Worm (Caenorhabditis elegans): ENCODE results near the gene hse-5.

The hse-5 gene

ce11 chrIII:4362332-4362731, 17.2 kb downstream of the hse-5 start (continued):
- no peak for TF ChIP-seq dpl-1 (GFP tag; optimal IDR thresholded peaks at IDR 0.05)
- TF ChIP-seq snpc-1.2 (GFP tag; IDR thresholded peaks at IDR 0.05) = 0 out of 2 replicates have a peak, but pooled peaks have one; percentile 25
- no peak for TF ChIP-seq nhr-237 (tag; optimal IDR thresholded peaks at IDR 0.05)
- no peak for TF ChIP-seq sdz-12 (GFP tag; optimal IDR thresholded peaks at IDR 0.05)
- no peak for TF ChIP-seq mxl-3 (GFP tag; optimal IDR thresholded peaks at IDR 0.05)
- TF ChIP-seq ztf-7 (tag; optimal IDR thresholded peaks at IDR 0.05) = no peak

ce11 chrIII:4364974-4365373, 19.8 kb downstream of the hse-5 start, which contains the start of gene ckb-1:
Gene ckb-1, plus strand, starts transcription at chrIII:4365274.
- TF ChIP-seq zfp-3 (GFP tag; conservative IDR thresholded peaks at IDR 0.05) = no peak
- peak in 1 of 2 experiments; percentile 7 for TF ChIP-seq lsy-2 (tag; optimal IDR thresholded peaks at IDR 0.05)
- TF ChIP-seq mes-2 (tag; optimal IDR thresholded peaks at IDR 0.05; ENCODE audit: poor library complexity, severe bottlenecking) = peak; percentile 8
- TF ChIP-seq dve-1 (tag; optimal IDR thresholded peaks at IDR 0.05; ENCODE audit: insufficient read depth) = peak; percentile 15
- peak; percentile 39; the same call in 1 of the 2 replicates for TF ChIP-seq lin-38 (GFP tag; IDR thresholded peaks at IDR 0.05)

ce11 chrIII:4367649-4368048, 22.5 kb downstream of the hse-5 start, which contains the start of gene ckb-2:
Gene ckb-2, plus strand, starts transcription at chrIII:4367949.
- TF ChIP-seq dmd-6 (GFP tag; IDR thresholded peaks at IDR 0.05) = no peak
- no peak for TF ChIP-seq zag-1 (tag; optimal IDR thresholded peaks at IDR 0.05)
- no peak for TF ChIP-seq nhr-10 (tag; optimal IDR thresholded peaks at IDR 0.05)
- TF ChIP-seq nhr-111 (GFP tag; optimal IDR thresholded peaks at IDR 0.05) = no peak
- no peak for TF ChIP-seq ces-1 (GFP tag; optimal IDR thresholded peaks at IDR 0.05)
- TF ChIP-seq tag-97 (GFP tag; IDR thresholded peaks at IDR 0.05) = no peak
- no peak for TF ChIP-seq zfp-2 (tag; optimal IDR thresholded peaks at IDR 0.05)
- no peak for TF ChIP-seq snpc-4 (tag; optimal IDR thresholded peaks at IDR 0.05)
- TF ChIP-seq daf-12 (tag; optimal IDR thresholded peaks at IDR 0.05) = no peak
- TF ChIP-seq R02D3.7 (tag; optimal IDR thresholded peaks at IDR 0.05) = no peak
- no peak for TF ChIP-seq jun-1 (tag; optimal IDR thresholded peaks at IDR 0.05)
- TF ChIP-seq ztf-11 (tag; optimal IDR thresholded peaks at IDR 0.05) = no peak
- TF ChIP-seq lin-39 (tag; optimal IDR thresholded peaks at IDR 0.05) = no peak
- TF ChIP-seq dmd-8 (GFP tag; IDR thresholded peaks at IDR 0.05) = no peak
- TF ChIP-seq T26A8.4 (GFP tag; IDR thresholded peaks at IDR 0.05) = no peak
- TF ChIP-seq madf-5 (GFP tag; IDR thresholded peaks at IDR 0.05) = no peak

DNA sequence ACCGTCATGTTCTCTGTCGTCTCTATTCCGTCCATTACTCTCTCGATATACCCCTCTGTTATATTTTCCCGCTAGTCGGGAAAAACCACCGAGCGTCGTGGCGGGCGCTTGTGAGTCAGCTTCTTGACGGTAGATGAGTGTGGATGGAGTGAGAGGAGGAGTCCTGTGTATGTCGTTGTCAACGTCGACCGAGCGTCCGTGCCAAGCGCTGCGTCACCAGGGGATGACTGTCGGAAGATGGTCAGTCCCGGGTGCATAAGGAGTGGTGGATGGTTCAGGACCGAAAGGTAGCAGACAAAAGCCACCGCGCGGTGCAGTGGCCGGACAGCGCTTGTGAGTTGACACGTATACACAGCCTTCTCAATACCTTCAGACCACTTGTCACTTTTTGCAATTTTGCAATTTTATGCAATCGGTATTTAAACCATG, 24.3 kb downstream of the hse-5 start:
- TF ChIP-seq lin-1 (GFP tag; IDR thresholded peaks at IDR 0.05) (0 out of 2 replicates have a peak, but pooled peaks have one; percentile 43), mxl-3 (GFP tag; optimal IDR thresholded peaks at IDR 0.05) (peak; percentile 41), madf-9 (GFP tag; conservative IDR thresholded peaks at IDR 0.05) (peak; percentile 78), D1046.2 (GFP tag; IDR thresholded peaks at IDR 0.05) (peak; percentile 52; the same call in 1 of the 2 replicates), rbr-2 (tag; optimal IDR thresholded peaks at IDR 0.05) (peak; percentile 74), arid-1 (GFP tag; conservative IDR thresholded peaks at IDR 0.05) (peak; percentile 45; the same call in 1 of the 2 replicates), dmd-8 (GFP tag; IDR thresholded peaks at IDR 0.05) (peak; percentile 78; the same call in 1 of the 2 replicates), tra-1 (GFP tag; IDR thresholded peaks at IDR 0.05) (peak; percentile 65), dmd-6 (GFP tag; IDR thresholded peaks at IDR 0.05) (peak; percentile 85), nhr-41 (GFP tag; IDR thresholded peaks at IDR 0.05) (peak; percentile 53; the same call in 1 of the 2 replicates), ZK337.2 (GFP tag; IDR thresholded peaks at IDR 0.05) (peak; percentile 64; the same call in 1 of the 2 replicates), hlh-30 (tag; optimal IDR thresholded peaks at IDR 0.05; ENCODE audit: insufficient read depth) (peak; percentile 44), spr-3 (GFP tag; optimal IDR thresholded peaks at IDR 0.05) (peak; percentile 51), vab-7 (GFP tag; IDR thresholded peaks at IDR 0.05) (peak; percentile 58; the same call in 1 of the 2 replicates), T26A8.4 (GFP tag; IDR thresholded peaks at IDR 0.05) (peak; percentile 84), dmd-9 (GFP tag; IDR thresholded peaks at IDR 0.05) (peak; percentile 39; the same call in 1 of the 2 replicates), nhr-102 (tag; optimal IDR thresholded peaks at IDR 0.05) (peak; percentile 71), lir-3 (tag; optimal IDR thresholded peaks at IDR 0.05) (peak; percentile 52), T20F7.1 (GFP tag; optimal IDR thresholded peaks at IDR 0.05) (peak; percentile 57), F10B5.3 (tag; optimal IDR thresholded peaks at IDR 0.05) (peak; percentile 49), ctbp-1 (GFP tag; IDR thresholded peaks at IDR 0.05) (peak; percentile 69; the same call in 1 of the 2 replicates), nhr-28 (tag; optimal IDR thresholded peaks at IDR 0.05) (peak; percentile 37), aha-1 (tag) (peak; percentile 96)
